Fruit fly (Drosophila melanogaster) whole organism, embryonic: ENCODE data around the gene Agpat1.

Source experiments
- CG10209 ChIP-seq: fragments of 200-800 bp; sonication (Bioruptor generic); optimal IDR thresholded peaks from 3 replicates; lab custom pipeline; 2017; ENCODE audit warnings: missing biosample characterization, mild to moderate bottlenecking, missing genetic modification characterization, missing genetic modification reagents
- CG10979 ChIP-seq: fragments of 200-800 bp; sonication (Bioruptor generic); optimal IDR thresholded peaks from 2 replicates; lab custom pipeline; 2018; ENCODE audit warnings: missing biosample characterization, mild to moderate bottlenecking, missing genetic modification characterization, moderate library complexity
- CG12391 ChIP-seq: fragments of 200-800 bp; sonication (Bioruptor generic); optimal IDR thresholded peaks from 3 replicates; lab custom pipeline; 2018; ENCODE audit warnings: missing biosample characterization, mild to moderate bottlenecking, missing genetic modification characterization, moderate library complexity
- CG12942 ChIP-seq: fragments of 200-800 bp; sonication (Bioruptor generic); optimal IDR thresholded peaks from 3 replicates; lab custom pipeline; 2016; ENCODE audit warnings: missing biosample characterization, missing genetic modification characterization
- CG15269 ChIP-seq: fragments of 200-800 bp; sonication (Bioruptor generic); optimal IDR thresholded peaks from 2 replicates; lab custom pipeline; 2018; ENCODE audit warnings: missing biosample characterization, mild to moderate bottlenecking, missing genetic modification characterization, moderate library complexity
- CG2199 ChIP-seq: fragments of 200-800 bp; sonication (Bioruptor generic); IDR thresholded peaks from 3 replicates; pipeline ENCODE4 v1.3.6; 2022; ENCODE audit warnings: missing biosample characterization, missing genetic modification characterization
- CG2889 ChIP-seq: fragments of 200-800 bp; sonication (Bioruptor generic); IDR thresholded peaks from 3 replicates; pipeline ENCODE4 v1.3.6; 2022; ENCODE audit warnings: missing biosample characterization, missing genetic modification characterization
- CG3065 ChIP-seq: fragments of 200-800 bp; sonication (Bioruptor generic); optimal IDR thresholded peaks from 2 replicates; lab custom pipeline; 2016; ENCODE audit warnings: missing biosample characterization, missing genetic modification characterization
- CG34422 ChIP-seq: fragments of 200-800 bp; sonication (Bioruptor generic); IDR thresholded peaks from 3 replicates; pipeline ENCODE4 v1.3.6; 2022; ENCODE audit warnings: missing biosample characterization, missing genetic modification characterization
- CG4707 ChIP-seq: fragments of 200-800 bp; sonication (Bioruptor generic); optimal IDR thresholded peaks from 2 replicates; lab custom pipeline; 2018; ENCODE audit warnings: missing biosample characterization, mild to moderate bottlenecking, missing genetic modification characterization, moderate library complexity
- CG5180 ChIP-seq: fragments of 200-800 bp; sonication (Bioruptor generic); optimal IDR thresholded peaks from 3 replicates; lab custom pipeline; 2017; ENCODE audit warnings: missing biosample characterization, missing genetic modification characterization, mild to moderate bottlenecking, moderate library complexity, missing genetic modification reagents
- CG6272 ChIP-seq: fragments of 200-800 bp; sonication (Bioruptor generic); IDR thresholded peaks from 2 replicates; pipeline ENCODE4 v1.3.6; 2022; ENCODE audit warnings: missing biosample characterization, missing genetic modification characterization
- CG6683 ChIP-seq: fragments of 200-800 bp; sonication (Bioruptor generic); optimal IDR thresholded peaks from 2 replicates; lab custom pipeline; 2017; ENCODE audit warnings: missing biosample characterization, mild to moderate bottlenecking, missing genetic modification characterization, missing genetic modification reagents
- CG6689 ChIP-seq: fragments of 200-800 bp; sonication (Bioruptor generic); IDR thresholded peaks from 2 replicates; pipeline ENCODE4 v1.3.6; 2022; ENCODE audit warnings: missing biosample characterization, missing genetic modification characterization
- CG6813 ChIP-seq: fragments of 200-800 bp; sonication (Bioruptor generic); optimal IDR thresholded peaks from 2 replicates; lab custom pipeline; 2017; ENCODE audit warnings: missing biosample characterization, missing genetic modification characterization, mild to moderate bottlenecking, moderate library complexity, missing genetic modification reagents
- CG7372 ChIP-seq: fragments of 200-800 bp; sonication (Bioruptor generic); IDR thresholded peaks from 2 replicates; pipeline ENCODE4 v1.3.6; 2022; ENCODE audit warnings: missing biosample characterization, missing genetic modification characterization
- CG8290 ChIP-seq, 3 experiments: fragments of 200-800 bp; sonication (Bioruptor generic); optimal IDR thresholded peaks; 2 replicates each; lab custom pipeline; 2016 to 2019; ENCODE audit warnings: missing biosample characterization in 3 of 3, missing genetic modification characterization in 3 of 3, mild to moderate bottlenecking in 2 of 3, moderate library complexity in 1 of 3
- CG8944 ChIP-seq: fragments of 200-800 bp; sonication (Bioruptor generic); optimal IDR thresholded peaks from 3 replicates; lab custom pipeline; 2016; ENCODE audit warnings: missing biosample characterization, missing genetic modification characterization
- CG9932 ChIP-seq: fragments of 200-800 bp; sonication (Bioruptor generic); IDR thresholded peaks from 2 replicates; pipeline ENCODE4 v1.3.6; 2022; ENCODE audit warnings: missing biosample characterization, missing genetic modification characterization
- CrebB ChIP-seq: fragments of 200-800 bp; sonication (Bioruptor generic); optimal IDR thresholded peaks from 3 replicates; lab custom pipeline; 2018; ENCODE audit warnings: missing biosample characterization, mild to moderate bottlenecking, missing genetic modification characterization
- Dip3 ChIP-seq: fragments of 200-800 bp; sonication (Bioruptor generic); optimal IDR thresholded peaks from 3 replicates; lab custom pipeline; 2016; ENCODE audit warnings: missing biosample characterization, missing genetic modification characterization
- Elba2 ChIP-seq: fragments of 200-800 bp; sonication (Bioruptor generic); optimal IDR thresholded peaks from 3 replicates; lab custom pipeline; 2016; ENCODE audit warnings: missing biosample characterization, missing genetic modification characterization
- GATAe ChIP-seq: fragments of 200-800 bp; sonication (Bioruptor generic); conservative IDR thresholded peaks from 2 replicates; pipeline ENCODE4 v1.3.6; 2022; ENCODE audit warnings: missing biosample characterization, missing genetic modification characterization
- MESR4 ChIP-seq: fragments of 200-800 bp; sonication (Bioruptor generic); optimal IDR thresholded peaks from 2 replicates; lab custom pipeline; 2018; ENCODE audit warnings: missing biosample characterization, mild to moderate bottlenecking, missing genetic modification characterization, moderate library complexity
- MTF-1 ChIP-seq: fragments of 200-800 bp; sonication (Bioruptor generic); optimal IDR thresholded peaks from 2 replicates; lab custom pipeline; 2018; ENCODE audit warnings: missing biosample characterization, mild to moderate bottlenecking, missing genetic modification characterization, borderline replicate concordance
- NK7.1 ChIP-seq: fragments of 200-800 bp; sonication (Bioruptor generic); optimal IDR thresholded peaks from 3 replicates; lab custom pipeline; 2016; ENCODE audit warnings: missing biosample characterization, missing genetic modification characterization
- Side ChIP-seq: fragments of 200-800 bp; sonication (Bioruptor generic); optimal IDR thresholded peaks from 2 replicates; lab custom pipeline; 2016; ENCODE audit warnings: missing biosample characterization, missing genetic modification characterization
- Six4 ChIP-seq: fragments of 200-800 bp; sonication (Bioruptor generic); optimal IDR thresholded peaks from 2 replicates; lab custom pipeline; 2016; ENCODE audit warnings: missing biosample characterization, missing genetic modification characterization
- Trl ChIP-seq, 3 experiments: fragments of >200 bp in 2 of 3; fragments of 200-800 bp in 1 of 3; sonication (Bioruptor generic) in 1 of 3; optimal IDR thresholded peaks; 2 replicates in 1 of 3; 3 replicates in 2 of 3; lab custom pipeline; 2016 to 2017; ENCODE audit warnings: missing biosample characterization in 1 of 3, missing genetic modification characterization in 1 of 3
- amos ChIP-seq: fragments of 200-800 bp; sonication (Bioruptor generic); IDR thresholded peaks from 2 replicates; pipeline ENCODE4 v1.3.6; 2022; ENCODE audit warnings: missing biosample characterization, missing genetic modification characterization; ENCODE audit not compliant: partially characterized antibody
- ase ChIP-seq: fragments of 200-800 bp; sonication (Bioruptor generic); IDR thresholded peaks from 3 replicates; pipeline ENCODE4 v1.3.6; 2022; ENCODE audit warnings: missing biosample characterization, missing genetic modification characterization
- cato ChIP-seq: fragments of 200-800 bp; sonication (Bioruptor generic); optimal IDR thresholded peaks from 2 replicates; lab custom pipeline; 2016; ENCODE audit warnings: missing biosample characterization, missing genetic modification characterization, borderline replicate concordance
- crol ChIP-seq: fragments of 200-800 bp; sonication (Bioruptor generic); IDR thresholded peaks from 2 replicates; pipeline ENCODE4 v1.3.6; 2022; ENCODE audit warnings: missing biosample characterization, missing genetic modification characterization
- crp ChIP-seq, 2 experiments: fragments of 200-800 bp; sonication (Bioruptor generic); optimal IDR thresholded peaks; 2 replicates in 1 of 2; 3 replicates in 1 of 2; lab custom pipeline; 2017; ENCODE audit warnings: missing biosample characterization in 2 of 2, missing genetic modification characterization in 2 of 2, mild to moderate bottlenecking in 1 of 2, moderate library complexity in 1 of 2
- disco-r ChIP-seq: fragments of 200-800 bp; sonication (Bioruptor generic); optimal IDR thresholded peaks from 2 replicates; lab custom pipeline; 2016; ENCODE audit warnings: missing biosample characterization, missing genetic modification characterization
- dpn ChIP-seq, 2 experiments: fragments of 200-800 bp; sonication (Bioruptor generic); optimal IDR thresholded peaks; 3 replicates each; lab custom pipeline; 2016; ENCODE audit warnings: missing biosample characterization in 2 of 2, missing genetic modification characterization in 2 of 2
- en ChIP-seq: fragments of 200-800 bp; sonication (Bioruptor generic); optimal IDR thresholded peaks from 2 replicates; lab custom pipeline; 2016; ENCODE audit warnings: missing biosample characterization, missing genetic modification characterization
- gcm ChIP-seq: fragments of 200-800 bp; sonication (Bioruptor generic); optimal IDR thresholded peaks from 2 replicates; lab custom pipeline; 2019; ENCODE audit warnings: missing biosample characterization, mild to moderate bottlenecking, missing genetic modification characterization, moderate library complexity
- ham ChIP-seq: fragments of 200-800 bp; sonication (Bioruptor generic); IDR thresholded peaks from 2 replicates; pipeline ENCODE4 v1.3.6; 2022; ENCODE audit warnings: missing biosample characterization, missing genetic modification characterization
- klu ChIP-seq: fragments of 200-800 bp; sonication (Bioruptor generic); IDR thresholded peaks from 2 replicates; pipeline ENCODE4 v1.3.6; 2022; ENCODE audit warnings: missing biosample characterization, missing genetic modification characterization
- nmo ChIP-seq: fragments of 200-800 bp; sonication (Bioruptor generic); optimal IDR thresholded peaks from 2 replicates; lab custom pipeline; 2018; ENCODE audit warnings: missing biosample characterization, mild to moderate bottlenecking, missing genetic modification characterization, moderate library complexity
- otp ChIP-seq: fragments of 200-800 bp; sonication (Bioruptor generic); IDR thresholded peaks from 3 replicates; pipeline ENCODE4, ENCODE4 v1.3.6; 2022; ENCODE audit warnings: missing biosample characterization, missing genetic modification characterization
- pan ChIP-seq, 4 experiments: fragments of >200 bp in 3 of 4; fragments of 200-800 bp in 1 of 4; sonication (Bioruptor generic) in 1 of 4; optimal IDR thresholded peaks in 3 of 4; IDR thresholded peaks in 1 of 4; 2 replicates each; pipeline versions ENCODE4 v1.3.6 to Lab custom; 2017 to 2022; ENCODE audit warnings: missing biosample characterization in 2 of 4, missing genetic modification characterization in 2 of 4, mixed read lengths in 1 of 4
- pho ChIP-seq: fragments of 200-800 bp; sonication (Bioruptor generic); optimal IDR thresholded peaks from 2 replicates; lab custom pipeline; 2016; ENCODE audit warnings: missing biosample characterization, missing genetic modification characterization
- psq ChIP-seq: fragments of 200-800 bp; sonication (Bioruptor generic); optimal IDR thresholded peaks from 2 replicates; lab custom pipeline; 2017; ENCODE audit warnings: missing biosample characterization, missing genetic modification characterization
- row ChIP-seq: fragments of 200-800 bp; sonication (Bioruptor generic); IDR thresholded peaks from 3 replicates; pipeline ENCODE4 v1.3.6; 2022; ENCODE audit warnings: missing biosample characterization, missing genetic modification characterization
- sim ChIP-seq: fragments of 200-800 bp; sonication (Bioruptor generic); IDR thresholded peaks from 2 replicates; pipeline ENCODE4 v1.3.6; 2022; ENCODE audit warnings: missing biosample characterization, missing genetic modification characterization
- sqz ChIP-seq: fragments of 200-800 bp; sonication (Bioruptor generic); optimal IDR thresholded peaks from 3 replicates; lab custom pipeline; 2018; ENCODE audit warnings: missing biosample characterization, mild to moderate bottlenecking, missing genetic modification characterization
- unpg ChIP-seq: fragments of 200-800 bp; sonication (Bioruptor generic); optimal IDR thresholded peaks from 3 replicates; lab custom pipeline; 2018; ENCODE audit warnings: missing biosample characterization, mild to moderate bottlenecking, missing genetic modification characterization, moderate library complexity
- yki ChIP-seq: fragments of >200 bp; optimal IDR thresholded peaks from 3 replicates; lab custom pipeline; 2018

Agpat1 gene

DNA sequence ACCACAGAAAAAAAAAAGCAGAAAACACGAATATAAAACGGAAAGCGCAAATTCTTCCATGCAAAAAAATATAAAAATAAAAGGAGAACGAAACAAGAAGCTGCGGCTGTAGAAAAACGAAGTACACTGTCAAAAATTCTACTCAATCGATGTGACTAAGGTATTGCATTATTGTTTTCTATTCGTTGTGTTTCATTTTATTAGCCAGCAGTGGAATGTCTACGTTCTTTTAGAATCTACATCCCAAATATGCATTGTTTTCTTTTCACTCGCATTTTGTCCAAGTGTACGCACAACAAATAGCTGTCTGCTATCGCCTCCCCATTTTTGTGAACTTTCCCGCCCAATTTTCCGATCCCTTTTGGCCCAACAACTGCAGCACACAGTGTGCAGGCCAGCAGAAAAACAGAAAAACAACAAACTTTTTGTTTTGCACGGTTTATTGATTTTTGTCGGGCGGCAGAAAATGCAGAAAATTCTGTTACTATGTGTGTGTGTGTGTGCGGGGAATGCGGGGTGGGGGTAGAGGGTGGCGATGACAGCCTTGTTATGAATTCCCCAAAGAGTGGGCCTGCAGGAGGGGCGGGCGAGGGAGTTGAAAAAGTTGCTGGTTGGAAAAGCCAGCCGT lies 45.8 kb upstream of the Agpat1 start (continued):
- TF ChIP-seq en (peak; percentile 42), unpg (GFP tag; lab: Kevin White, UChicago) (peak; percentile 72), NK7.1 (GFP tag; lab: Kevin White, UChicago) (peak; percentile 40), CG6813 (peak; percentile 58), CrebB (tag; lab: Kevin White, UChicago) (peak; percentile 20), yki (no peak), nmo (peak; percentile 76), CG8944 (peak; percentile 69), CG7372 (GFP tag; lab: Robert Waterston, UW) (0 out of 2 replicates have a peak, but pooled peaks have one; percentile 20), ase (GFP tag; lab: Robert Waterston, UW) (0 out of 3 replicates have a peak, but pooled peaks have one; percentile 49), MESR4 (no peak), GATAe (no peak), CG12391 (peak; percentile 69), klu (GFP tag; lab: Robert Waterston, UW) (peak; percentile 49; the same call in 1 of the 2 replicates), disco-r (GFP tag; lab: Kevin White, UChicago) (peak; percentile 28), CG10979 (peak; percentile 72), Elba2 (GFP tag; lab: Kevin White, UChicago) (no peak), row (GFP tag; lab: Robert Waterston, UW) (peak; percentile 74), CG6689 (peak; percentile 66), CG8290 (GFP tag; optimal IDR thresholded peaks at IDR 0.05; lab: Kevin White, UChicago) (no peak), CG8290 (tag; optimal IDR thresholded peaks at IDR 0.05; lab: Kevin White, UChicago) (peak in 1 of 2 experiments; percentile 80), CG34422 (peak; percentile 41; the same call in 1 of the 3 replicates), CG6683 (GFP tag; lab: Kevin White, UChicago) (peak; percentile 9), pho (GFP tag; lab: Kevin White, UChicago) (peak; percentile 69), otp (GFP tag; lab: Robert Waterston, UW) (peak; percentile 61; the same call in 1 of the 3 replicates), cato (GFP tag; lab: Kevin White, UChicago) (peak; percentile 67), Six4 (GFP tag; lab: Kevin White, UChicago) (peak; percentile 72), ham (GFP tag; lab: Robert Waterston, UW) (no peak), amos (GFP tag; lab: Robert Waterston, UW) (no peak), CG2889 (GFP tag; lab: Robert Waterston, UW) (no peak), psq (no peak), dpn (GFP tag; optimal IDR thresholded peaks at IDR 0.05; lab: Kevin White, UChicago) (peak; percentile 76 to 80), gcm (GFP tag; lab: Kevin White, UChicago) (no peak), CG4707 (no peak), CG10209 (GFP tag; lab: Kevin White, UChicago) (peak; percentile 69), CG12942 (GFP tag; lab: Kevin White, UChicago) (peak; percentile 67), CG6272 (GFP tag; lab: Robert Waterston, UW) (peak; percentile 32; the same call in 1 of the 2 replicates), Side (GFP tag; lab: Kevin White, UChicago) (peak; percentile 65)

- TF ChIP-seq CG15269 (tag; lab: Kevin White, UChicago) (no peak), CG2199 (GFP tag; lab: Robert Waterston, UW) (0 out of 3 replicates have a peak, but pooled peaks have one; percentile 35), sim (0 out of 2 replicates have a peak, but pooled peaks have one; percentile 19), sqz (GFP tag; lab: Kevin White, UChicago) (peak; percentile 19), MTF-1 (GFP tag; lab: Kevin White, UChicago) (no peak), crp (GFP tag; optimal IDR thresholded peaks at IDR 0.05; lab: Kevin White, UChicago) (peak in 1 of 2 experiments; percentile 41), CG3065 (GFP tag; lab: Kevin White, UChicago) (no peak), pan (optimal IDR thresholded peaks at IDR 0.05; lab: Kevin White, UChicago) (no peak), pan (GFP tag; optimal IDR thresholded peaks at IDR 0.05 in 1 of 2, IDR thresholded peaks at IDR 0.05 in 1 of 2) (peak in 1 of 2 experiments; percentile 17), CG5180 (GFP tag; lab: Kevin White, UChicago) (peak; percentile 81), CG9932 (GFP tag; lab: Robert Waterston, UW) (no peak), crol (GFP tag; lab: Robert Waterston, UW) (peak; percentile 63; the same call in 1 of the 2 replicates), Dip3 (GFP tag; lab: Kevin White, UChicago) (no peak), Trl (optimal IDR thresholded peaks at IDR 0.05; lab: Kevin White, UChicago) (peak; percentile 63 to 78), Trl (GFP tag; optimal IDR thresholded peaks at IDR 0.05; lab: Kevin White, UChicago) (no peak)
Measured at dm6 chrX:12719940-12720355, 45.1 kb upstream of the Agpat1 start.
